Worm (Caenorhabditis elegans) whole organism, L3 larva: Measurements from ENCODE around the gene Y54G2A.13.

Experiments used
- R02D3.7 ChIP-seq: fragments of 150-350 bp; optimal IDR thresholded peaks from 2 replicates; lab custom pipeline; 2014; ENCODE audit warnings: missing biosample characterization, missing genetic modification characterization
- ZK546.5 ChIP-seq: sonication (generic microtip); optimal IDR thresholded peaks from 2 replicates; lab custom pipeline; 2017; ENCODE audit warnings: missing biosample characterization, missing genetic modification characterization
- aly-2 ChIP-seq: fragments of 150-350 bp; optimal IDR thresholded peaks from 2 replicates; lab custom pipeline; 2014; ENCODE audit warnings: missing biosample characterization, missing genetic modification characterization
- ama-1 ChIP-seq: fragments of 150-350 bp; optimal IDR thresholded peaks from 2 replicates; lab custom pipeline; 2018
- ceh-16 ChIP-seq: sonication (generic microtip); optimal IDR thresholded peaks from 2 replicates; lab custom pipeline; 2017; ENCODE audit warnings: missing biosample characterization, missing genetic modification characterization
- ceh-28 ChIP-seq: fragments of 150-350 bp; optimal IDR thresholded peaks from 2 replicates; lab custom pipeline; 2014; ENCODE audit warnings: missing biosample characterization, missing genetic modification reagents, missing genetic modification characterization
- ceh-82 ChIP-seq: fragments of 150-350 bp; optimal IDR thresholded peaks from 2 replicates; lab custom pipeline; 2014; ENCODE audit warnings: missing biosample characterization, missing genetic modification characterization
- ceh-9 ChIP-seq: sonication (generic microtip); optimal IDR thresholded peaks from 2 replicates; lab custom pipeline; 2018; ENCODE audit warnings: missing biosample characterization, missing genetic modification characterization
- daf-12 ChIP-seq: fragments of 150-350 bp; optimal IDR thresholded peaks from 2 replicates; lab custom pipeline; 2014; ENCODE audit warnings: missing biosample characterization, missing genetic modification reagents, missing genetic modification characterization
- egl-27 ChIP-seq: sonication (generic microtip); optimal IDR thresholded peaks from 4 replicates; lab custom pipeline; 2017; ENCODE audit warnings: missing biosample characterization, missing genetic modification reagents, missing genetic modification characterization
- egl-5 ChIP-seq: fragments of 150-350 bp; optimal IDR thresholded peaks from 2 replicates; lab custom pipeline; 2017; ENCODE audit warnings: missing biosample characterization, missing genetic modification reagents, missing genetic modification characterization, inconsistent platforms
- elt-1 ChIP-seq: fragments of 150-350 bp; optimal IDR thresholded peaks from 2 replicates; lab custom pipeline; 2014; ENCODE audit warnings: missing biosample characterization, missing genetic modification characterization
- elt-2 ChIP-seq: sonication (generic microtip); optimal IDR thresholded peaks from 2 replicates; lab custom pipeline; 2016; ENCODE audit warnings: missing genetic modification reagents, mild to moderate bottlenecking, missing genetic modification characterization, missing compliant biosample characterization
- elt-3 ChIP-seq, 3 experiments: fragments of 150-350 bp in 1 of 3; sonication (generic microtip) in 2 of 3; optimal IDR thresholded peaks; 2 replicates in 2 of 3; 4 replicates in 1 of 3; lab custom pipeline; 2014 to 2017; ENCODE audit warnings: missing biosample characterization in 3 of 3, missing genetic modification characterization in 3 of 3
- eor-1 ChIP-seq, 2 experiments: fragments of 150-350 bp; optimal IDR thresholded peaks; 2 replicates each; lab custom pipeline; 2014 to 2018; ENCODE audit warnings: missing biosample characterization in 2 of 2, missing genetic modification characterization in 2 of 2
- fkh-10 ChIP-seq: sonication (generic microtip); optimal IDR thresholded peaks from 2 replicates; lab custom pipeline; 2017; ENCODE audit warnings: missing biosample characterization, missing genetic modification reagents, missing genetic modification characterization
- fkh-2 ChIP-seq: fragments of 150-350 bp; optimal IDR thresholded peaks from 2 replicates; lab custom pipeline; 2014; ENCODE audit warnings: missing biosample characterization, missing genetic modification reagents, missing genetic modification characterization
- fos-1 ChIP-seq: fragments of 150-350 bp; optimal IDR thresholded peaks from 2 replicates; lab custom pipeline; 2014; ENCODE audit warnings: missing biosample characterization, missing genetic modification characterization
- hmg-11 ChIP-seq: sonication (generic microtip); optimal IDR thresholded peaks from 2 replicates; lab custom pipeline; 2016; ENCODE audit warnings: missing genetic modification characterization, missing compliant biosample characterization
- jun-1 ChIP-seq: fragments of 150-350 bp; optimal IDR thresholded peaks from 2 replicates; lab custom pipeline; 2014; ENCODE audit warnings: missing biosample characterization, missing genetic modification reagents, missing genetic modification characterization
- lin-15B ChIP-seq: fragments of 150-350 bp; optimal IDR thresholded peaks from 2 replicates; lab custom pipeline; 2014; ENCODE audit warnings: missing biosample characterization, missing genetic modification characterization
- lin-39 ChIP-seq: fragments of 150-350 bp; optimal IDR thresholded peaks from 2 replicates; lab custom pipeline; 2018; ENCODE audit warnings: missing biosample characterization, missing genetic modification reagents, missing genetic modification characterization
- lsy-12 ChIP-seq: sonication (generic microtip); optimal IDR thresholded peaks from 2 replicates; lab custom pipeline; 2016; ENCODE audit warnings: mild to moderate bottlenecking, missing genetic modification characterization, missing compliant biosample characterization
- mdl-1 ChIP-seq: fragments of 150-350 bp; optimal IDR thresholded peaks from 2 replicates; lab custom pipeline; 2014; ENCODE audit warnings: missing biosample characterization, missing genetic modification characterization
- mml-1 ChIP-seq: fragments of 150-350 bp; sonication (generic microtip); optimal IDR thresholded peaks from 3 replicates; lab custom pipeline; 2014; ENCODE audit warnings: missing biosample characterization, missing genetic modification characterization
- nfya-1 ChIP-seq: sonication (generic microtip); optimal IDR thresholded peaks from 2 replicates; lab custom pipeline; 2017; ENCODE audit warnings: missing genetic modification characterization, mild to moderate bottlenecking, missing compliant biosample characterization, antibody characterized with exemption, moderate library complexity; ENCODE audit not compliant: insufficient read depth
- nhr-11 ChIP-seq: fragments of 150-350 bp; optimal IDR thresholded peaks from 2 replicates; lab custom pipeline; 2014; ENCODE audit warnings: missing biosample characterization, missing genetic modification characterization
- nhr-12 ChIP-seq: fragments of 150-350 bp; optimal IDR thresholded peaks from 2 replicates; lab custom pipeline; 2014; ENCODE audit warnings: missing biosample characterization, missing genetic modification characterization
- nhr-23 ChIP-seq: fragments of 150-350 bp; optimal IDR thresholded peaks from 2 replicates; lab custom pipeline; 2014; ENCODE audit warnings: missing biosample characterization, missing genetic modification reagents, missing genetic modification characterization
- nhr-237 ChIP-seq: fragments of 150-350 bp; optimal IDR thresholded peaks from 2 replicates; lab custom pipeline; 2014; ENCODE audit warnings: missing biosample characterization, missing genetic modification characterization
- nhr-25 ChIP-seq: sonication (generic microtip); optimal IDR thresholded peaks from 2 replicates; lab custom pipeline; 2017; ENCODE audit warnings: missing biosample characterization, missing genetic modification characterization
- nhr-28 ChIP-seq: fragments of 150-350 bp; optimal IDR thresholded peaks from 2 replicates; lab custom pipeline; 2014; ENCODE audit warnings: missing biosample characterization, missing genetic modification characterization
- nhr-43 ChIP-seq: sonication (generic microtip); optimal IDR thresholded peaks from 2 replicates; lab custom pipeline; 2016; ENCODE audit warnings: mild to moderate bottlenecking, missing genetic modification characterization, missing compliant biosample characterization; ENCODE audit not compliant: poor library complexity, severe bottlenecking
- nhr-67 ChIP-seq: fragments of 150-350 bp; optimal IDR thresholded peaks from 2 replicates; lab custom pipeline; 2014; ENCODE audit warnings: missing biosample characterization, missing genetic modification characterization
- nhr-76 ChIP-seq: fragments of 150-350 bp; sonication (generic microtip); optimal IDR thresholded peaks from 5 replicates; lab custom pipeline; 2014; ENCODE audit warnings: missing biosample characterization, missing genetic modification characterization
- nhr-77 ChIP-seq: fragments of 150-350 bp; optimal IDR thresholded peaks from 2 replicates; lab custom pipeline; 2014; ENCODE audit warnings: missing biosample characterization, missing genetic modification characterization
- pha-4 ChIP-seq: fragments of 150-350 bp; optimal IDR thresholded peaks from 2 replicates; lab custom pipeline; 2014; ENCODE audit warnings: missing biosample characterization, missing genetic modification reagents, missing genetic modification characterization
- pqm-1 ChIP-seq: fragments of 150-350 bp; optimal IDR thresholded peaks from 2 replicates; lab custom pipeline; 2017; ENCODE audit warnings: missing biosample characterization, missing genetic modification characterization, inconsistent platforms
- sea-2 ChIP-seq: fragments of 150-350 bp; sonication (generic microtip); optimal IDR thresholded peaks from 4 replicates; lab custom pipeline; 2014; ENCODE audit warnings: missing biosample characterization, missing genetic modification reagents, missing genetic modification characterization
- skn-1 ChIP-seq: fragments of 150-350 bp; optimal IDR thresholded peaks from 2 replicates; lab custom pipeline; 2014; ENCODE audit warnings: missing biosample characterization, missing genetic modification characterization
- snpc-4 ChIP-seq: fragments of 150-350 bp; optimal IDR thresholded peaks from 2 replicates; lab custom pipeline; 2014; ENCODE audit warnings: missing biosample characterization, missing genetic modification characterization
- tbx-2 ChIP-seq: sonication (generic microtip); optimal IDR thresholded peaks from 2 replicates; lab custom pipeline; 2016; ENCODE audit warnings: mild to moderate bottlenecking, missing genetic modification characterization, missing compliant biosample characterization
- unc-39 ChIP-seq: sonication (generic microtip); optimal IDR thresholded peaks from 4 replicates; lab custom pipeline; 2017; ENCODE audit warnings: missing biosample characterization, missing genetic modification characterization
- unc-62 ChIP-seq: fragments of 150-350 bp; sonication (generic microtip); optimal IDR thresholded peaks from 4 replicates; lab custom pipeline; 2014; ENCODE audit warnings: missing biosample characterization, missing genetic modification reagents, missing genetic modification characterization
- zag-1 ChIP-seq: fragments of 150-350 bp; optimal IDR thresholded peaks from 2 replicates; lab custom pipeline; 2014; ENCODE audit warnings: missing biosample characterization, missing genetic modification characterization
- ztf-11 ChIP-seq: fragments of 150-350 bp; optimal IDR thresholded peaks from 2 replicates; lab custom pipeline; 2014; ENCODE audit warnings: missing biosample characterization, missing genetic modification characterization
- ztf-4 ChIP-seq: fragments of 150-350 bp; optimal IDR thresholded peaks from 2 replicates; lab custom pipeline; 2014; ENCODE audit warnings: missing biosample characterization, missing genetic modification characterization

The Y54G2A.13 gene

ce11 chrIV:2773382-2773979, 46.1 kb downstream of the Y54G2A.13 start:
- TF ChIP-seq unc-62 (GFP tag; lab: Kevin White, UChicago) (no peak), nhr-25 (tag; lab: Kevin White, UChicago) (peak; percentile 27), egl-5 (tag; lab: Kevin White, UChicago) (peak; percentile 19), skn-1 (tag; lab: Kevin White, UChicago) (no peak), fos-1 (no peak), ceh-82 (no peak), nhr-28 (no peak), eor-1 (tag; optimal IDR thresholded peaks at IDR 0.05; lab: Kevin White, UChicago) (no peak), R02D3.7 (tag; lab: Kevin White, UChicago) (no peak), aly-2 (tag; lab: Kevin White, UChicago) (no peak), zag-1 (tag; lab: Kevin White, UChicago) (no peak), mml-1 (tag; lab: Kevin White, UChicago) (no peak), lin-15B (tag; lab: Kevin White, UChicago) (no peak), ceh-16 (no peak), elt-1 (tag; lab: Kevin White, UChicago) (no peak), elt-3 (tag; optimal IDR thresholded peaks at IDR 0.05; lab: Kevin White, UChicago) (no peak), nfya-1 (no peak), fkh-10 (no peak), nhr-23 (tag; lab: Kevin White, UChicago) (peak; percentile 23), nhr-77 (tag; lab: Kevin White, UChicago) (no peak), egl-27 (tag; lab: Kevin White, UChicago) (no peak), daf-12 (no peak), fkh-2 (tag; lab: Kevin White, UChicago) (no peak), sea-2 (GFP tag; lab: Kevin White, UChicago) (no peak), ztf-11 (tag; lab: Kevin White, UChicago) (no peak), lin-39 (tag; lab: Kevin White, UChicago) (no peak), pqm-1 (tag; lab: Kevin White, UChicago) (no peak), ztf-4 (tag; lab: Kevin White, UChicago) (no peak), jun-1 (no peak), tbx-2 (tag; lab: Kevin White, UChicago) (no peak), unc-39 (tag; lab: Kevin White, UChicago) (no peak), ZK546.5 (tag; lab: Kevin White, UChicago) (no peak), nhr-67 (no peak), snpc-4 (tag; lab: Kevin White, UChicago) (peak; percentile 1), hmg-11 (no peak), nhr-237 (tag; lab: Kevin White, UChicago) (no peak), nhr-12 (tag; lab: Kevin White, UChicago) (no peak), nhr-76 (tag; lab: Kevin White, UChicago) (no peak), nhr-11 (tag; lab: Kevin White, UChicago) (no peak), elt-2 (tag; lab: Kevin White, UChicago) (no peak), ama-1 (lab: Kevin White, UChicago) (peak; percentile 74), mdl-1 (tag; lab: Kevin White, UChicago) (no peak), ceh-9 (tag; lab: Kevin White, UChicago) (no peak), ceh-28 (tag; lab: Kevin White, UChicago) (no peak), pha-4 (peak; percentile 25), lsy-12 (tag; lab: Kevin White, UChicago) (no peak), nhr-43 (no peak)
